Fruit fly (Drosophila melanogaster) whole organism, embryonic: ENCODE data around the gene CG42240.
A peak's percentile ranks its signal among the peaks of the same experiment; 100 is the strongest.

Experiments
- Ada2b ChIP-seq: fragments of 200-800 bp; sonication (Bioruptor generic); IDR thresholded peaks from 2 replicates; pipeline ENCODE4 v1.3.6; 2022; ENCODE audit warnings: missing biosample characterization, missing genetic modification characterization
- Atf6 ChIP-seq: fragments of 200-800 bp; sonication (Bioruptor generic); IDR thresholded peaks from 2 replicates; pipeline ENCODE4 v1.3.6; 2022; ENCODE audit warnings: missing biosample characterization, missing genetic modification characterization
- CG10209 ChIP-seq: fragments of 200-800 bp; sonication (Bioruptor generic); optimal IDR thresholded peaks from 3 replicates; lab custom pipeline; 2017; ENCODE audit warnings: missing biosample characterization, mild to moderate bottlenecking, missing genetic modification characterization, missing genetic modification reagents
- CG10321 ChIP-seq: fragments of 200-800 bp; sonication (Bioruptor generic); IDR thresholded peaks from 2 replicates; pipeline ENCODE4 v1.3.6; 2022; ENCODE audit warnings: missing biosample characterization, missing genetic modification characterization
- CG10543 ChIP-seq: fragments of 200-800 bp; sonication (Bioruptor generic); optimal IDR thresholded peaks from 3 replicates; lab custom pipeline; 2017; ENCODE audit warnings: missing biosample characterization, mild to moderate bottlenecking, missing genetic modification characterization, moderate library complexity
- CG11247 ChIP-seq: fragments of 200-800 bp; sonication (Bioruptor generic); IDR thresholded peaks from 2 replicates; pipeline ENCODE4 v1.3.6; 2022; ENCODE audit warnings: missing biosample characterization, missing genetic modification characterization
- CG11456 ChIP-seq: fragments of 200-800 bp; sonication (Bioruptor generic); IDR thresholded peaks from 3 replicates; pipeline ENCODE4 v1.3.6; 2022; ENCODE audit warnings: missing biosample characterization, missing genetic modification characterization
- CG12942 ChIP-seq: fragments of 200-800 bp; sonication (Bioruptor generic); optimal IDR thresholded peaks from 3 replicates; lab custom pipeline; 2016; ENCODE audit warnings: missing biosample characterization, missing genetic modification characterization
- CG1603 ChIP-seq: fragments of 200-800 bp; sonication (Bioruptor generic); optimal IDR thresholded peaks from 2 replicates; lab custom pipeline; 2019; ENCODE audit warnings: missing biosample characterization, mild to moderate bottlenecking, missing genetic modification characterization, moderate library complexity
- CG17359 ChIP-seq: fragments of 200-800 bp; sonication (Bioruptor generic); optimal IDR thresholded peaks from 3 replicates; lab custom pipeline; 2018; ENCODE audit warnings: missing biosample characterization, mild to moderate bottlenecking, missing genetic modification characterization, moderate library complexity
- CG17612 ChIP-seq: fragments of 200-800 bp; sonication (Bioruptor generic); IDR thresholded peaks from 2 replicates; pipeline ENCODE4 v1.3.6; 2022; ENCODE audit warnings: missing biosample characterization, missing genetic modification characterization
- CG2678 ChIP-seq: fragments of 200-800 bp; sonication (Bioruptor generic); optimal IDR thresholded peaks from 3 replicates; lab custom pipeline; 2019; ENCODE audit warnings: missing biosample characterization, mild to moderate bottlenecking, missing genetic modification characterization, moderate library complexity
- CG2889 ChIP-seq: fragments of 200-800 bp; sonication (Bioruptor generic); IDR thresholded peaks from 3 replicates; pipeline ENCODE4 v1.3.6; 2022; ENCODE audit warnings: missing biosample characterization, missing genetic modification characterization
- CG3065 ChIP-seq: fragments of 200-800 bp; sonication (Bioruptor generic); optimal IDR thresholded peaks from 2 replicates; lab custom pipeline; 2016; ENCODE audit warnings: missing biosample characterization, missing genetic modification characterization
- CG31224 ChIP-seq: fragments of 200-800 bp; sonication (Bioruptor generic); IDR thresholded peaks from 2 replicates; pipeline ENCODE4 v1.3.6; 2022; ENCODE audit warnings: missing biosample characterization, missing genetic modification characterization
- CG3838 ChIP-seq: fragments of 200-800 bp; sonication (Bioruptor generic); optimal IDR thresholded peaks from 3 replicates; lab custom pipeline; 2016; ENCODE audit warnings: missing biosample characterization, missing genetic modification characterization
- CG4328 ChIP-seq: fragments of 200-800 bp; sonication (Bioruptor generic); optimal IDR thresholded peaks from 3 replicates; lab custom pipeline; 2017; ENCODE audit warnings: missing biosample characterization, missing genetic modification reagents, missing genetic modification characterization
- CG5180 ChIP-seq: fragments of 200-800 bp; sonication (Bioruptor generic); optimal IDR thresholded peaks from 3 replicates; lab custom pipeline; 2017; ENCODE audit warnings: missing biosample characterization, missing genetic modification characterization, mild to moderate bottlenecking, moderate library complexity, missing genetic modification reagents
- CG6683 ChIP-seq: fragments of 200-800 bp; sonication (Bioruptor generic); optimal IDR thresholded peaks from 2 replicates; lab custom pipeline; 2017; ENCODE audit warnings: missing biosample characterization, mild to moderate bottlenecking, missing genetic modification characterization, missing genetic modification reagents
- CG8089 ChIP-seq: fragments of 200-800 bp; sonication (Bioruptor generic); optimal IDR thresholded peaks from 3 replicates; lab custom pipeline; 2016; ENCODE audit warnings: missing biosample characterization, missing genetic modification characterization
- CG8388 ChIP-seq: fragments of 200-800 bp; sonication (Bioruptor generic); optimal IDR thresholded peaks from 2 replicates; lab custom pipeline; 2019; ENCODE audit warnings: missing biosample characterization, mild to moderate bottlenecking, missing genetic modification characterization, moderate library complexity
- CG9932 ChIP-seq: fragments of 200-800 bp; sonication (Bioruptor generic); IDR thresholded peaks from 2 replicates; pipeline ENCODE4 v1.3.6; 2022; ENCODE audit warnings: missing biosample characterization, missing genetic modification characterization
- E2f2 ChIP-seq: fragments of 200-800 bp; sonication (Bioruptor generic); IDR thresholded peaks from 2 replicates; pipeline ENCODE4 v1.3.6; 2022; ENCODE audit warnings: missing biosample characterization, missing genetic modification characterization
- Fer3 ChIP-seq: fragments of 200-800 bp; sonication (Bioruptor generic); optimal IDR thresholded peaks from 2 replicates; lab custom pipeline; 2018; ENCODE audit warnings: missing biosample characterization, mild to moderate bottlenecking, missing genetic modification characterization, moderate library complexity
- GATAe ChIP-seq: fragments of 200-800 bp; sonication (Bioruptor generic); conservative IDR thresholded peaks from 2 replicates; pipeline ENCODE4 v1.3.6; 2022; ENCODE audit warnings: missing biosample characterization, missing genetic modification characterization
- HLH3B ChIP-seq: fragments of 200-800 bp; sonication (Bioruptor generic); IDR thresholded peaks from 2 replicates; pipeline ENCODE4 v1.3.6; 2022; ENCODE audit warnings: missing biosample characterization, missing genetic modification characterization
- Hmr ChIP-seq: fragments of 200-800 bp; sonication (Bioruptor generic); optimal IDR thresholded peaks from 3 replicates; lab custom pipeline; 2017; ENCODE audit warnings: mild to moderate bottlenecking, missing biosample characterization, missing genetic modification reagents, missing genetic modification characterization
- NC2α ChIP-seq: fragments of 200-800 bp; sonication (Bioruptor generic); optimal IDR thresholded peaks from 2 replicates; lab custom pipeline; 2016; ENCODE audit warnings: missing biosample characterization, missing genetic modification characterization
- Nf-YC ChIP-seq: fragments of 200-800 bp; optimal IDR thresholded peaks from 3 replicates; lab custom pipeline; 2019; ENCODE audit warnings: missing biosample characterization, mild to moderate bottlenecking, missing genetic modification characterization, moderate library complexity
- Side ChIP-seq: fragments of 200-800 bp; sonication (Bioruptor generic); optimal IDR thresholded peaks from 2 replicates; lab custom pipeline; 2016; ENCODE audit warnings: missing biosample characterization, missing genetic modification characterization
- cg ChIP-seq: fragments of 200-800 bp; sonication (Bioruptor generic); optimal IDR thresholded peaks from 3 replicates; lab custom pipeline; 2019; ENCODE audit warnings: missing biosample characterization, mild to moderate bottlenecking, missing genetic modification characterization, moderate library complexity
- chn ChIP-seq: fragments of 200-800 bp; sonication (Bioruptor generic); optimal IDR thresholded peaks from 2 replicates; lab custom pipeline; 2016; ENCODE audit warnings: missing biosample characterization, missing genetic modification characterization
- croc ChIP-seq: fragments of 200-800 bp; sonication (Bioruptor generic); conservative IDR thresholded peaks from 3 replicates; pipeline ENCODE4 v1.3.6; 2022; ENCODE audit warnings: missing biosample characterization, missing genetic modification characterization
- da ChIP-seq: fragments of 200-800 bp; sonication (Bioruptor generic); optimal IDR thresholded peaks from 2 replicates; lab custom pipeline; 2016; ENCODE audit warnings: missing biosample characterization, missing genetic modification characterization
- danr ChIP-seq: fragments of 200-800 bp; sonication (Bioruptor generic); IDR thresholded peaks from 2 replicates; pipeline ENCODE4 v1.3.6; 2022; ENCODE audit warnings: missing biosample characterization, missing genetic modification characterization
- dpn ChIP-seq, 2 experiments: fragments of 200-800 bp; sonication (Bioruptor generic); optimal IDR thresholded peaks; 3 replicates each; lab custom pipeline; 2016; ENCODE audit warnings: missing biosample characterization in 2 of 2, missing genetic modification characterization in 2 of 2
- hkb ChIP-seq, 2 experiments: fragments of 200-800 bp in 1 of 2; fragments of >200 bp in 1 of 2; sonication (Bioruptor generic) in 1 of 2; IDR thresholded peaks in 1 of 2; optimal IDR thresholded peaks in 1 of 2; 2 replicates each; pipeline versions ENCODE4 v1.3.6 to Lab custom; 2017 to 2022; ENCODE audit warnings: missing biosample characterization in 1 of 2, missing genetic modification characterization in 1 of 2
- jigr1 ChIP-seq: fragments of 200-800 bp; sonication (Bioruptor generic); IDR thresholded peaks from 3 replicates; pipeline ENCODE4 v1.3.6; 2022; ENCODE audit warnings: missing biosample characterization, missing genetic modification characterization
- ken ChIP-seq: fragments of 200-800 bp; sonication (Bioruptor generic); IDR thresholded peaks from 3 replicates; pipeline ENCODE4 v1.3.6; 2022; ENCODE audit warnings: missing biosample characterization, missing genetic modification characterization
- kni ChIP-seq: fragments of 200-800 bp; sonication (Bioruptor generic); optimal IDR thresholded peaks from 3 replicates; lab custom pipeline; 2017; ENCODE audit warnings: mild to moderate bottlenecking, missing biosample characterization, missing genetic modification reagents, missing genetic modification characterization
- nom ChIP-seq: fragments of 200-800 bp; sonication (Bioruptor generic); optimal IDR thresholded peaks from 2 replicates; lab custom pipeline; 2017; ENCODE audit warnings: missing biosample characterization, missing genetic modification characterization, mild to moderate bottlenecking, moderate library complexity, missing genetic modification reagents
- ranshi ChIP-seq: fragments of 200-800 bp; sonication (Bioruptor generic); IDR thresholded peaks from 2 replicates; pipeline ENCODE4 v1.3.6; 2022; ENCODE audit warnings: missing biosample characterization, missing genetic modification characterization
- row ChIP-seq: fragments of 200-800 bp; sonication (Bioruptor generic); IDR thresholded peaks from 3 replicates; pipeline ENCODE4 v1.3.6; 2022; ENCODE audit warnings: missing biosample characterization, missing genetic modification characterization
- run ChIP-seq: fragments of 200-800 bp; sonication (Bioruptor generic); optimal IDR thresholded peaks from 3 replicates; lab custom pipeline; 2018; ENCODE audit warnings: missing biosample characterization, mild to moderate bottlenecking, missing genetic modification characterization
- salm ChIP-seq: fragments of 200-800 bp; sonication (Bioruptor generic); optimal IDR thresholded peaks from 2 replicates; lab custom pipeline; 2018; ENCODE audit warnings: missing biosample characterization, mild to moderate bottlenecking, missing genetic modification characterization
- sens ChIP-seq: fragments of 200-800 bp; sonication (Bioruptor generic); peaks from one replicate; lab custom pipeline; 2016; ENCODE audit warnings: missing biosample characterization, missing genetic modification characterization
- ttk ChIP-seq: fragments of 200-800 bp; sonication (Bioruptor generic); IDR thresholded peaks from 2 replicates; pipeline ENCODE4 v2.1.2; 2022; ENCODE audit warnings: missing biosample characterization, missing genetic modification characterization
- zfh2 ChIP-seq: fragments of 200-800 bp; sonication (Bioruptor generic); optimal IDR thresholded peaks from 2 replicates; lab custom pipeline; 2016; ENCODE audit warnings: missing biosample characterization, missing genetic modification characterization

Gene CG42240

dm6 chrX:6343786-6344537 lies 13.3 kb downstream of the CG42240 start (continued):
- peak; percentile 48 for TF ChIP-seq CG17359 (tag; lab: Kevin White, UChicago)
- peak; percentile 9 for TF ChIP-seq CG8089 (GFP tag; lab: Kevin White, UChicago)
- peak; percentile 55; the same call in 1 of the 2 replicates for TF ChIP-seq ranshi (GFP tag; lab: Robert Waterston, UW)
- TF ChIP-seq hkb (optimal IDR thresholded peaks at IDR 0.05; lab: Kevin White, UChicago): no peak
- TF ChIP-seq hkb (GFP tag; IDR thresholded peaks at IDR 0.05; lab: Robert Waterston, UW): peak; percentile 77
- no peak for TF ChIP-seq CG9932 (GFP tag; lab: Robert Waterston, UW)
- TF ChIP-seq cg (GFP tag; lab: Kevin White, UChicago): no peak
- no peak for TF ChIP-seq CG11456
- no peak for TF ChIP-seq zfh2 (GFP tag; lab: Kevin White, UChicago)
- no peak for TF ChIP-seq GATAe
- no peak for TF ChIP-seq CG10543 (GFP tag; lab: Kevin White, UChicago)
- peak; percentile 91 for TF ChIP-seq sens (GFP tag; lab: Kevin White, UChicago)
- TF ChIP-seq Nf-YC: no peak
- TF ChIP-seq CG3065 (GFP tag; lab: Kevin White, UChicago): no peak
- TF ChIP-seq CG3838 (GFP tag; lab: Kevin White, UChicago): no peak
- peak; percentile 56 for TF ChIP-seq row
- peak; percentile 10 for TF ChIP-seq CG10209 (GFP tag; lab: Kevin White, UChicago)
- TF ChIP-seq Side (GFP tag; lab: Kevin White, UChicago): no peak
- TF ChIP-seq CG11247 (GFP tag; lab: Robert Waterston, UW): no peak
- peak; percentile 8 for TF ChIP-seq CG2678 (tag; lab: Kevin White, UChicago)
- TF ChIP-seq E2f2 (GFP tag; lab: Robert Waterston, UW): peak; percentile 37; the same call in 1 of the 2 replicates
- no peak for TF ChIP-seq CG17612 (GFP tag; lab: Robert Waterston, UW)
- no peak; the same call in 1 of the 2 replicates for TF ChIP-seq danr (GFP tag; lab: Robert Waterston, UW)
- TF ChIP-seq Ada2b (GFP tag; lab: Robert Waterston, UW): peak; percentile 25; the same call in 1 of the 2 replicates
- no peak; the same call in 2 of the 3 replicates for TF ChIP-seq croc (GFP tag; lab: Robert Waterston, UW)
- TF ChIP-seq nom (GFP tag; lab: Kevin White, UChicago): peak; percentile 39
- TF ChIP-seq Hmr (GFP tag; lab: Kevin White, UChicago): no peak
- TF ChIP-seq chn: peak; percentile 7
- TF ChIP-seq CG5180 (GFP tag; lab: Kevin White, UChicago): no peak
- TF ChIP-seq Atf6 (GFP tag; lab: Robert Waterston, UW): peak; percentile 40; the same call in 1 of the 2 replicates
- TF ChIP-seq kni (GFP tag; lab: Kevin White, UChicago): peak; percentile 69
- TF ChIP-seq CG2889 (GFP tag; lab: Robert Waterston, UW): no peak
- peak; percentile 26 for TF ChIP-seq NC2α (GFP tag; lab: Kevin White, UChicago)
- TF ChIP-seq HLH3B (GFP tag; lab: Robert Waterston, UW): peak; percentile 66
- no peak for TF ChIP-seq CG6683 (GFP tag; lab: Kevin White, UChicago)
- TF ChIP-seq ken (GFP tag; lab: Robert Waterston, UW): peak; percentile 85
- no peak for TF ChIP-seq CG31224 (GFP tag; lab: Robert Waterston, UW)
- no peak for TF ChIP-seq run (tag; lab: Kevin White, UChicago)
- TF ChIP-seq dpn (GFP tag; optimal IDR thresholded peaks at IDR 0.05; lab: Kevin White, UChicago): peak in 1 of 2 experiments; percentile 5
- TF ChIP-seq jigr1 (GFP tag; lab: Robert Waterston, UW): peak; percentile 54; the same call in 1 of the 3 replicates
- peak; percentile 33 for TF ChIP-seq CG8388 (GFP tag; lab: Kevin White, UChicago)
- TF ChIP-seq CG12942 (GFP tag; lab: Kevin White, UChicago): no peak
- no peak for TF ChIP-seq da (GFP tag; lab: Kevin White, UChicago)
- no peak for TF ChIP-seq salm (tag; lab: Kevin White, UChicago)
- peak; percentile 65; the same call in 1 of the 2 replicates for TF ChIP-seq ttk (GFP tag; lab: Robert Waterston, UW)
- no peak for TF ChIP-seq Fer3 (tag; lab: Kevin White, UChicago)
- 0 out of 2 replicates have a peak, but pooled peaks have one; percentile 19 for TF ChIP-seq CG10321 (GFP tag; lab: Robert Waterston, UW)
- no peak for TF ChIP-seq CG4328 (GFP tag; lab: Kevin White, UChicago)
- peak; percentile 19 for TF ChIP-seq CG1603
